Fruit fly (Drosophila melanogaster) whole organism, embryonic: Measurements from ENCODE around the gene Dscam2.

Experiments used
- Adf1 ChIP-seq: fragments of 200-800 bp; sonication (Bioruptor generic); IDR thresholded peaks from 2 replicates; pipeline ENCODE4 v1.3.6; 2022; ENCODE audit warnings: missing biosample characterization, missing genetic modification characterization
- Bdp1 ChIP-seq: fragments of 200-800 bp; sonication (Bioruptor generic); optimal IDR thresholded peaks from 3 replicates; lab custom pipeline; 2016; ENCODE audit warnings: missing biosample characterization, missing genetic modification characterization
- Blimp-1 ChIP-seq: fragments of 200-800 bp; sonication (Bioruptor generic); optimal IDR thresholded peaks from 3 replicates; lab custom pipeline; 2018; ENCODE audit warnings: missing biosample characterization, missing genetic modification characterization, mild to moderate bottlenecking, moderate library complexity, missing genetic modification reagents
- CG10321 ChIP-seq: fragments of 200-800 bp; sonication (Bioruptor generic); IDR thresholded peaks from 2 replicates; pipeline ENCODE4 v1.3.6; 2022; ENCODE audit warnings: missing biosample characterization, missing genetic modification characterization
- CG10654 ChIP-seq: fragments of 200-800 bp; sonication (Bioruptor generic); optimal IDR thresholded peaks from 2 replicates; lab custom pipeline; 2016; ENCODE audit warnings: missing biosample characterization, missing genetic modification characterization
- CG11085 ChIP-seq: fragments of 200-800 bp; sonication (Bioruptor generic); IDR thresholded peaks from 2 replicates; pipeline ENCODE4 v1.3.6; 2022; ENCODE audit warnings: missing biosample characterization, missing genetic modification characterization
- CG11093 ChIP-seq: fragments of 200-800 bp; sonication (Bioruptor generic); IDR thresholded peaks from 3 replicates; pipeline ENCODE4 v1.3.6; 2022; ENCODE audit warnings: missing biosample characterization, missing genetic modification characterization
- CG11247 ChIP-seq: fragments of 200-800 bp; sonication (Bioruptor generic); IDR thresholded peaks from 2 replicates; pipeline ENCODE4 v1.3.6; 2022; ENCODE audit warnings: missing biosample characterization, missing genetic modification characterization
- CG11560 ChIP-seq: fragments of 200-800 bp; sonication (Bioruptor generic); IDR thresholded peaks from 3 replicates; pipeline ENCODE4 v1.3.6; 2022; ENCODE audit warnings: missing biosample characterization, missing genetic modification characterization
- CG12104 ChIP-seq: fragments of 200-800 bp; sonication (Bioruptor generic); optimal IDR thresholded peaks from 3 replicates; lab custom pipeline; 2016; ENCODE audit warnings: missing biosample characterization, missing genetic modification characterization
- CG12155 ChIP-seq: fragments of 200-800 bp; sonication (Bioruptor generic); optimal IDR thresholded peaks from 3 replicates; lab custom pipeline; 2016; ENCODE audit warnings: missing biosample characterization, missing genetic modification characterization
- CG12299 ChIP-seq: fragments of 200-800 bp; sonication (Bioruptor generic); optimal IDR thresholded peaks from 2 replicates; lab custom pipeline; 2018; ENCODE audit warnings: missing biosample characterization, mild to moderate bottlenecking, missing genetic modification characterization
- CG12659 ChIP-seq: fragments of 200-800 bp; sonication (Bioruptor generic); optimal IDR thresholded peaks from 3 replicates; lab custom pipeline; 2017; ENCODE audit warnings: mild to moderate bottlenecking, missing biosample characterization, missing genetic modification reagents, missing genetic modification characterization
- CG12942 ChIP-seq: fragments of 200-800 bp; sonication (Bioruptor generic); optimal IDR thresholded peaks from 3 replicates; lab custom pipeline; 2016; ENCODE audit warnings: missing biosample characterization, missing genetic modification characterization
- CG14965 ChIP-seq: fragments of 200-800 bp; sonication (Bioruptor generic); optimal IDR thresholded peaks from 2 replicates; lab custom pipeline; 2016; ENCODE audit warnings: missing biosample characterization, missing genetic modification characterization, borderline replicate concordance
- CG15011 ChIP-seq: fragments of 200-800 bp; sonication (Bioruptor generic); optimal IDR thresholded peaks from 3 replicates; lab custom pipeline; 2018; ENCODE audit warnings: missing biosample characterization, mild to moderate bottlenecking, missing genetic modification characterization
- CG15479 ChIP-seq: fragments of 200-800 bp; sonication (Bioruptor generic); optimal IDR thresholded peaks from 3 replicates; lab custom pipeline; 2019; ENCODE audit warnings: missing biosample characterization, mild to moderate bottlenecking, missing genetic modification characterization, moderate library complexity
- CG15601 ChIP-seq: fragments of 200-800 bp; sonication (Bioruptor generic); optimal IDR thresholded peaks from 3 replicates; lab custom pipeline; 2019; ENCODE audit warnings: missing biosample characterization, mild to moderate bottlenecking, missing genetic modification characterization, moderate library complexity
- CG17186 ChIP-seq: fragments of 200-800 bp; sonication (Bioruptor generic); optimal IDR thresholded peaks from 3 replicates; lab custom pipeline; 2017; ENCODE audit warnings: missing biosample characterization, missing genetic modification reagents, missing genetic modification characterization
- CG3995 ChIP-seq: fragments of 200-800 bp; sonication (Bioruptor generic); optimal IDR thresholded peaks from 3 replicates; lab custom pipeline; 2016; ENCODE audit warnings: missing biosample characterization, missing genetic modification characterization
- CG4617 ChIP-seq: fragments of 200-800 bp; sonication (Bioruptor generic); optimal IDR thresholded peaks from 3 replicates; lab custom pipeline; 2016; ENCODE audit warnings: missing biosample characterization, missing genetic modification characterization, borderline replicate concordance
- CG7839 ChIP-seq: fragments of 200-800 bp; sonication (Bioruptor generic); optimal IDR thresholded peaks from 3 replicates; lab custom pipeline; 2018; ENCODE audit warnings: missing biosample characterization, mild to moderate bottlenecking, missing genetic modification characterization, moderate library complexity
- CG8388 ChIP-seq: fragments of 200-800 bp; sonication (Bioruptor generic); optimal IDR thresholded peaks from 2 replicates; lab custom pipeline; 2019; ENCODE audit warnings: missing biosample characterization, mild to moderate bottlenecking, missing genetic modification characterization, moderate library complexity
- CG9437 ChIP-seq: fragments of 200-800 bp; sonication (Bioruptor generic); optimal IDR thresholded peaks from 2 replicates; lab custom pipeline; 2018; ENCODE audit warnings: missing biosample characterization, mild to moderate bottlenecking, missing genetic modification characterization
- CG9609 ChIP-seq: fragments of 200-800 bp; sonication (Bioruptor generic); optimal IDR thresholded peaks from 3 replicates; lab custom pipeline; 2016; ENCODE audit warnings: missing biosample characterization, missing genetic modification characterization
- D19A ChIP-seq: fragments of 200-800 bp; optimal IDR thresholded peaks from 3 replicates; lab custom pipeline; 2019; ENCODE audit warnings: missing biosample characterization, mild to moderate bottlenecking, missing genetic modification characterization, moderate library complexity
- Dbx ChIP-seq: fragments of 200-800 bp; sonication (Bioruptor generic); IDR thresholded peaks from 3 replicates; pipeline ENCODE4 v1.3.6; 2022; ENCODE audit warnings: missing biosample characterization, missing genetic modification characterization
- Deaf1 ChIP-seq: fragments of 200-800 bp; optimal IDR thresholded peaks from 3 replicates; lab custom pipeline; 2019; ENCODE audit warnings: missing biosample characterization, mild to moderate bottlenecking, missing genetic modification characterization, moderate library complexity
- Dip2 ChIP-seq: fragments of 200-800 bp; sonication (Bioruptor generic); IDR thresholded peaks from 2 replicates; pipeline ENCODE4 v1.3.6; 2022; ENCODE audit warnings: missing biosample characterization, missing genetic modification characterization
- Fer1 ChIP-seq: fragments of 200-800 bp; sonication (Bioruptor generic); optimal IDR thresholded peaks from 2 replicates; lab custom pipeline; 2017; ENCODE audit warnings: missing biosample characterization, mild to moderate bottlenecking, missing genetic modification characterization
- H15 ChIP-seq: fragments of 200-800 bp; sonication (Bioruptor generic); IDR thresholded peaks from 3 replicates; pipeline ENCODE4 v1.3.6; 2022; ENCODE audit warnings: missing biosample characterization, missing genetic modification characterization
- Hr78 ChIP-seq, 2 experiments: fragments of 200-800 bp in 1 of 2; fragments of >200 bp in 1 of 2; sonication (Bioruptor generic) in 1 of 2; optimal IDR thresholded peaks; 2 replicates each; lab custom pipeline; 2017 to 2019; ENCODE audit warnings: missing biosample characterization in 2 of 2, missing genetic modification characterization in 2 of 2, mild to moderate bottlenecking in 1 of 2, moderate library complexity in 1 of 2
- Lpt ChIP-seq: fragments of >200 bp; optimal IDR thresholded peaks from 2 replicates; lab custom pipeline; 2018; ENCODE audit warnings: missing biosample characterization, missing genetic modification characterization
- YL-1 ChIP-seq: fragments of 200-800 bp; sonication (Bioruptor generic); optimal IDR thresholded peaks from 3 replicates; lab custom pipeline; 2017; ENCODE audit warnings: missing biosample characterization, mild to moderate bottlenecking, missing genetic modification characterization
- ara ChIP-seq: fragments of 200-800 bp; sonication (Bioruptor generic); IDR thresholded peaks from 2 replicates; pipeline ENCODE4 v1.3.6; 2022; ENCODE audit warnings: missing biosample characterization, missing genetic modification characterization
- cwo ChIP-seq: fragments of 200-800 bp; sonication (Bioruptor generic); optimal IDR thresholded peaks from 3 replicates; lab custom pipeline; 2017; ENCODE audit warnings: missing biosample characterization, missing genetic modification characterization, mild to moderate bottlenecking, moderate library complexity, missing genetic modification reagents
- dan ChIP-seq: fragments of 200-800 bp; sonication (Bioruptor generic); IDR thresholded peaks from 2 replicates; pipeline ENCODE4 v1.3.6; 2022; ENCODE audit warnings: missing biosample characterization, missing genetic modification characterization
- en ChIP-seq: fragments of 200-800 bp; sonication (Bioruptor generic); optimal IDR thresholded peaks from 2 replicates; lab custom pipeline; 2016; ENCODE audit warnings: missing biosample characterization, missing genetic modification characterization
- eve ChIP-seq, 2 experiments: fragments of >200 bp; optimal IDR thresholded peaks; 2 replicates each; lab custom pipeline; 2017; ENCODE audit warnings: missing biosample characterization in 2 of 2, missing genetic modification characterization in 2 of 2
- fd102C ChIP-seq: fragments of 200-800 bp; sonication (Bioruptor generic); optimal IDR thresholded peaks from 2 replicates; lab custom pipeline; 2018; ENCODE audit warnings: missing biosample characterization, mild to moderate bottlenecking, missing genetic modification characterization, moderate library complexity
- fru ChIP-seq: fragments of >200 bp; optimal IDR thresholded peaks from 2 replicates; lab custom pipeline; 2017
- ftz-f1 ChIP-seq: fragments of 200-800 bp; sonication (Bioruptor generic); optimal IDR thresholded peaks from 2 replicates; lab custom pipeline; 2016; ENCODE audit warnings: missing biosample characterization, missing genetic modification characterization
- ken ChIP-seq: fragments of 200-800 bp; sonication (Bioruptor generic); IDR thresholded peaks from 3 replicates; pipeline ENCODE4 v1.3.6; 2022; ENCODE audit warnings: missing biosample characterization, missing genetic modification characterization
- lola ChIP-seq, 3 experiments: fragments of >200 bp in 2 of 3; fragments of 200-800 bp in 1 of 3; sonication (Bioruptor generic) in 1 of 3; optimal IDR thresholded peaks; 2 replicates each; lab custom pipeline; 2017 to 2019; ENCODE audit warnings: missing biosample characterization in 3 of 3, missing genetic modification characterization in 3 of 3, mild to moderate bottlenecking in 1 of 3, moderate library complexity in 1 of 3
- mam ChIP-seq: fragments of 200-800 bp; sonication (Bioruptor generic); optimal IDR thresholded peaks from 3 replicates; lab custom pipeline; 2016; ENCODE audit warnings: missing biosample characterization, missing genetic modification characterization
- p53 ChIP-seq: fragments of 200-800 bp; sonication (Bioruptor generic); optimal IDR thresholded peaks from 2 replicates; lab custom pipeline; 2016; ENCODE audit warnings: missing biosample characterization, missing genetic modification characterization
- peb ChIP-seq: fragments of 200-800 bp; sonication (Bioruptor generic); IDR thresholded peaks from 2 replicates; pipeline ENCODE4 v1.3.6; 2022; ENCODE audit warnings: missing biosample characterization, missing genetic modification characterization
- sr ChIP-seq: fragments of 200-800 bp; sonication (Bioruptor generic); IDR thresholded peaks from 3 replicates; pipeline ENCODE4 v1.3.6; 2022; ENCODE audit warnings: missing biosample characterization, missing genetic modification characterization
- vnd ChIP-seq: fragments of 200-800 bp; sonication (Bioruptor generic); IDR thresholded peaks from 3 replicates; pipeline ENCODE4 v1.3.6; 2022; ENCODE audit warnings: missing biosample characterization, missing genetic modification characterization; ENCODE audit not compliant: partially characterized antibody

Dscam2 gene

dm6 chr3L:7125289-7125955 is 64.3 kb downstream of the Dscam2 start, which contains the start of the genes msl-3 and BBS1 (continued):
- no peak for TF ChIP-seq CG9437 (GFP tag; lab: Kevin White, UChicago)
- TF ChIP-seq fru (lab: Kevin White, UChicago) = no peak
- TF ChIP-seq CG12942 = no peak
- no peak for TF ChIP-seq fd102C (GFP tag; lab: Kevin White, UChicago)
- peak; percentile 39 for TF ChIP-seq CG17186
- peak; percentile 51 for TF ChIP-seq CG12299 (tag; lab: Kevin White, UChicago)
- no peak for TF ChIP-seq mam (GFP tag; lab: Kevin White, UChicago)
- TF ChIP-seq CG7839 (tag; lab: Kevin White, UChicago) = no peak
- TF ChIP-seq dan (GFP tag; lab: Robert Waterston, UW) = no peak
- no peak for TF ChIP-seq D19A (tag; lab: Kevin White, UChicago)
- TF ChIP-seq Adf1 = peak; percentile 21; the same call in 1 of the 2 replicates
- TF ChIP-seq CG8388 = no peak
- TF ChIP-seq ken (GFP tag; lab: Robert Waterston, UW) = no peak
- no peak for TF ChIP-seq CG15479 (GFP tag; lab: Kevin White, UChicago)
- peak; percentile 40; the same call in 1 of the 3 replicates for TF ChIP-seq vnd (GFP tag; lab: Robert Waterston, UW)
- no peak for TF ChIP-seq CG12155 (GFP tag; lab: Kevin White, UChicago)
- peak; percentile 99 for TF ChIP-seq CG11560 (tag; lab: Robert Waterston, UW)
- TF ChIP-seq CG9609 = no peak
- TF ChIP-seq Dip2 = no peak
- TF ChIP-seq CG15011 (GFP tag; lab: Kevin White, UChicago) = no peak
- no peak for TF ChIP-seq CG12104 (GFP tag; lab: Kevin White, UChicago)
- peak; percentile 33 for TF ChIP-seq Fer1
- TF ChIP-seq Deaf1 (tag; lab: Kevin White, UChicago) = no peak
- no peak for TF ChIP-seq CG3995 (GFP tag; lab: Kevin White, UChicago)
- no peak for TF ChIP-seq CG14965 (GFP tag; lab: Kevin White, UChicago)
- no peak for TF ChIP-seq cwo (GFP tag; lab: Kevin White, UChicago)
- TF ChIP-seq CG11085 (GFP tag; lab: Robert Waterston, UW) = no peak
- TF ChIP-seq lola (GFP tag; optimal IDR thresholded peaks at IDR 0.05; lab: Kevin White, UChicago) = no peak
- TF ChIP-seq peb (GFP tag; lab: Robert Waterston, UW) = no peak
- TF ChIP-seq CG4617 (GFP tag; lab: Kevin White, UChicago) = peak; percentile 84
- no peak for TF ChIP-seq en
- no peak for TF ChIP-seq Hr78 (GFP tag; optimal IDR thresholded peaks at IDR 0.05; lab: Kevin White, UChicago)
- no peak for TF ChIP-seq sr
- no peak for TF ChIP-seq p53 (GFP tag; lab: Kevin White, UChicago)
- no peak for TF ChIP-seq Lpt (GFP tag; lab: Kevin White, UChicago)
- TF ChIP-seq CG15601 (tag; lab: Kevin White, UChicago) = peak; percentile 66
- no peak for TF ChIP-seq H15 (GFP tag; lab: Robert Waterston, UW)
- TF ChIP-seq CG10654 (GFP tag; lab: Kevin White, UChicago) = no peak
- no peak for TF ChIP-seq eve (GFP tag; optimal IDR thresholded peaks at IDR 0.05; lab: Kevin White, UChicago)
- no peak for TF ChIP-seq CG11247 (GFP tag; lab: Robert Waterston, UW)
- no peak for TF ChIP-seq Blimp-1 (GFP tag; lab: Kevin White, UChicago)
- peak; percentile 34 for TF ChIP-seq ftz-f1 (GFP tag; lab: Kevin White, UChicago)
- peak; percentile 56 for TF ChIP-seq CG12659
- TF ChIP-seq ara (GFP tag; lab: Robert Waterston, UW) = no peak
- TF ChIP-seq CG11093 (GFP tag; lab: Robert Waterston, UW) = no peak
- no peak for TF ChIP-seq Dbx (GFP tag; lab: Robert Waterston, UW)
- TF ChIP-seq Bdp1 (GFP tag; lab: Kevin White, UChicago) = no peak
- TF ChIP-seq CG10321 (GFP tag; lab: Robert Waterston, UW) = no peak
- peak; percentile 86 for TF ChIP-seq YL-1 (GFP tag; lab: Kevin White, UChicago)
